Fruit fly (Drosophila melanogaster): ENCODE results near the gene CG15741.

- TF ChIP-seq Dif (GFP tag; optimal IDR thresholded peaks at IDR 0.05; ENCODE audit: partially characterized antibody), result no peak
- no peak for TF ChIP-seq CG9705 (GFP tag; optimal IDR thresholded peaks at IDR 0.05)
- no peak for TF ChIP-seq pan (optimal IDR thresholded peaks at IDR 0.05)
- TF ChIP-seq lola (GFP tag; optimal IDR thresholded peaks at IDR 0.05), result no peak
- no peak for TF ChIP-seq sv (GFP tag; optimal IDR thresholded peaks at IDR 0.05)
- no peak for TF ChIP-seq dmrt93B (GFP tag; optimal IDR thresholded peaks at IDR 0.05)
- TF ChIP-seq HLH106 (tag; optimal IDR thresholded peaks at IDR 0.05), result no peak
- TF ChIP-seq OdsH (GFP tag; optimal IDR thresholded peaks at IDR 0.05), result no peak
- no peak for TF ChIP-seq psq (GFP tag; optimal IDR thresholded peaks at IDR 0.05)
- no peak for TF ChIP-seq CG32264 (GFP tag; optimal IDR thresholded peaks at IDR 0.05)
- no peak for TF ChIP-seq Abd-B (GFP tag; optimal IDR thresholded peaks at IDR 0.05)
- TF ChIP-seq Myc (optimal IDR thresholded peaks at IDR 0.05), result no peak
- no peak for TF ChIP-seq woc (GFP tag; optimal IDR thresholded peaks at IDR 0.05)
- TF ChIP-seq CrebA (GFP tag; optimal IDR thresholded peaks at IDR 0.05; ENCODE audit: borderline replicate concordance), result no peak
These were observed 34.7 kb upstream of the CG15741 start, which contains the start of gene BORCS5 for dm6 chrX:11872517-11872916.

All from whole organism, wandering third instar larva.